Fruit fly (Drosophila melanogaster) whole organism: ENCODE results near the gene CG43168.

Experiments
- CG8478 ChIP-seq: fragments of >200 bp; optimal IDR thresholded peaks from 2 replicates; lab custom pipeline; 2018; ENCODE audit warnings: inconsistent platforms
- Dll ChIP-seq: fragments of >200 bp; optimal IDR thresholded peaks from 2 replicates; lab custom pipeline; 2017
- EcR ChIP-seq, 2 experiments: fragments of >200 bp; optimal IDR thresholded peaks; 2 replicates each; lab custom pipeline; 2017; ENCODE audit warnings: missing biosample characterization in 2 of 2, missing genetic modification characterization in 2 of 2, missing genetic modification reagents in 2 of 2
- pan ChIP-seq: fragments of >200 bp; optimal IDR thresholded peaks from 2 replicates; lab custom pipeline; 2017
- psq ChIP-seq: fragments of >200 bp; optimal IDR thresholded peaks from 2 replicates; lab custom pipeline; 2017
- usp ChIP-seq: fragments of >200 bp; optimal IDR thresholded peaks from 2 replicates; lab custom pipeline; 2017; ENCODE audit warnings: missing biosample characterization, missing genetic modification characterization, mixed read lengths

CG43168 gene

DNA sequence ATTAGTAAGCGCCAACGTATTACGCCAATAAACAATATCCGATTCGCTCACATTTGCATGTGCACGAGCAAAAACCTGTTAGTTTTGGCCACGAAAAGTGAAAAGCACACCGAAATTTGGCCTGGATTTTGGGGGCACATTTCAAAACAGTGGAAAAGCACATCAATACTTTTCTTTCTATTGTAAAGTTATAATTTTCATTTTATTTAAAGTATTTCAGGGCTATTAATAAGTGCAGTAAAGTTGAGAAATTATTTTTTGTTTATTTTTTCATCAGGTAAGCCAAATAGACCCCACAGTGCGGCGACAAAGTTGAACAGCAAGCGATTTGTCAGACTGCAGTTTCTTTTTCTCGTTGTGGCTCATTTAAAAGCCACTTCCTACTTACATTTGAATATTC, 47.1 kb downstream of the CG43168 start:
- TF ChIP-seq psq (no peak), usp (GFP tag; lab: Kevin White, UChicago) (no peak), Dll (lab: Kevin White, UChicago) (no peak), EcR (GFP tag; optimal IDR thresholded peaks at IDR 0.05; lab: Kevin White, UChicago) (no peak), pan (no peak), CG8478 (lab: Kevin White, UChicago) (no peak)

DNA sequence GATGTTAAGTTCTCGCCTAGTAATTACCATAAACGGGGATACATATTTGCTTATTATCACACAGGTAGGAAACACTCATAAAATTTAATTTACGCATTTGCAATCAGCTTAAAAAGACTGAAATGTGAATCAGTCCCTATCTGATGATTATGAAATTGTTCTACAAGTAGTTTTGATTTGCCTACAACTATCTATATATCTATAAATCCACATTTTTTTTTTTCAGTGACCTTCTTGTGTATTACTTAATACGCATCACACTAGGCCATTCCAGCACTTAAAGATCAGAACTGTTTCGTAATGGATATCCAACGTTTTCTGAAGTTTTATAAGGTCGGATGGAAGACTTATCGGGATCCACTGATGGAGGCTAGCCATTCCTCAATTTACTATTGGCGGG, 49.7 kb downstream of the CG43168 start, which contains the start of gene Or65b:
Gene Or65b (plus strand): TSS at position 301 of the 400 bp plus-strand sequence.
- no peak for TF ChIP-seq pan
- no peak for TF ChIP-seq Dll (lab: Kevin White, UChicago)
- TF ChIP-seq EcR (GFP tag; optimal IDR thresholded peaks at IDR 0.05; lab: Kevin White, UChicago), result no peak
- TF ChIP-seq psq, result no peak
- TF ChIP-seq CG8478 (lab: Kevin White, UChicago), result no peak
- no peak for TF ChIP-seq usp (GFP tag; lab: Kevin White, UChicago)
